Worm (Caenorhabditis elegans) whole organism, L1 larva: Measurements from ENCODE around the gene spe-45.

Experiments
- C04F5.9 ChIP-seq: sonication (generic microtip); optimal IDR thresholded peaks from 2 replicates; lab custom pipeline; 2016; ENCODE audit warnings: missing genetic modification characterization, missing compliant biosample characterization
- C34B4.2 ChIP-seq: sonication (generic microtip); optimal IDR thresholded peaks from 2 replicates; lab custom pipeline; 2017; ENCODE audit warnings: mild to moderate bottlenecking, missing genetic modification characterization, missing compliant biosample characterization
- aly-2 ChIP-seq: fragments of 150-350 bp; optimal IDR thresholded peaks from 2 replicates; lab custom pipeline; 2014; ENCODE audit warnings: missing biosample characterization, missing genetic modification characterization
- ama-1 ChIP-seq: fragments of 150-350 bp; optimal IDR thresholded peaks from 2 replicates; lab custom pipeline; 2014
- ceh-8 ChIP-seq: fragments of 200-800 bp; sonication (Bioruptor generic); optimal IDR thresholded peaks from 2 replicates; lab custom pipeline; 2018; ENCODE audit warnings: mild to moderate bottlenecking, missing genetic modification characterization, moderate library complexity, missing compliant biosample characterization
- ceh-90 ChIP-seq: sonication (generic microtip); optimal IDR thresholded peaks from 2 replicates; lab custom pipeline; 2016; ENCODE audit warnings: missing genetic modification characterization, missing compliant biosample characterization
- efl-3 ChIP-seq: fragments of 200-800 bp; sonication (Bioruptor generic); optimal IDR thresholded peaks from 2 replicates; lab custom pipeline; 2018; ENCODE audit warnings: mild to moderate bottlenecking, missing genetic modification characterization, missing compliant biosample characterization
- egl-13 ChIP-seq: sonication (generic microtip); optimal IDR thresholded peaks from 2 replicates; lab custom pipeline; 2016; ENCODE audit warnings: missing genotype, missing genetic modification reagents, missing genetic modification characterization, missing compliant biosample characterization
- elt-2 ChIP-seq: sonication (generic microtip); optimal IDR thresholded peaks from 2 replicates; lab custom pipeline; 2016; ENCODE audit warnings: missing genetic modification characterization, mild to moderate bottlenecking, inconsistent platforms, missing compliant biosample characterization, missing genetic modification reagents
- elt-3 ChIP-seq, 6 experiments: fragments of 150-350 bp in 1 of 6; sonication (generic microtip); optimal IDR thresholded peaks; 2 replicates each; lab custom pipeline; 2017 to 2018; ENCODE audit warnings: missing biosample characterization in 6 of 6, missing genetic modification characterization in 6 of 6, inconsistent platforms in 1 of 6
- fkh-10 ChIP-seq: sonication (generic microtip); optimal IDR thresholded peaks from 2 replicates; lab custom pipeline; 2017; ENCODE audit warnings: missing biosample characterization, missing genetic modification reagents, missing genetic modification characterization
- fkh-4 ChIP-seq: sonication (generic microtip); optimal IDR thresholded peaks from 2 replicates; lab custom pipeline; 2016; ENCODE audit warnings: missing compliant biosample characterization, missing genetic modification characterization, borderline replicate concordance
- fos-1 ChIP-seq: fragments of 150-350 bp; optimal IDR thresholded peaks from 2 replicates; lab custom pipeline; 2014; ENCODE audit warnings: missing biosample characterization, missing genetic modification characterization
- grh-1 ChIP-seq: fragments of 200-800 bp; sonication (Bioruptor generic); IDR thresholded peaks from 2 replicates; pipeline ENCODE4 v1.3.6; 2022; ENCODE audit warnings: missing genetic modification reagents, missing genetic modification characterization, missing compliant biosample characterization
- irx-1 ChIP-seq: sonication (generic microtip); optimal IDR thresholded peaks from 2 replicates; lab custom pipeline; 2016; ENCODE audit warnings: missing genetic modification characterization, missing compliant biosample characterization
- isw-1 ChIP-seq: fragments of 200-800 bp; sonication (Bioruptor generic); IDR thresholded peaks from 2 replicates; pipeline ENCODE4 v1.3.6; 2022; ENCODE audit warnings: missing genetic modification characterization, missing compliant biosample characterization
- lin-13 ChIP-seq: fragments of 150-350 bp; optimal IDR thresholded peaks from 2 replicates; lab custom pipeline; 2014; ENCODE audit warnings: missing biosample characterization, missing genetic modification reagents, missing genetic modification characterization
- lir-3 ChIP-seq: sonication (generic microtip); optimal IDR thresholded peaks from 2 replicates; lab custom pipeline; 2016; ENCODE audit warnings: mild to moderate bottlenecking, missing genetic modification characterization, moderate library complexity, missing compliant biosample characterization; ENCODE audit not compliant: poor library complexity
- lsy-2 ChIP-seq, 2 experiments: fragments of 150-350 bp; optimal IDR thresholded peaks; 2 replicates each; lab custom pipeline; 2014; ENCODE audit warnings: missing biosample characterization in 2 of 2, missing genetic modification characterization in 2 of 2
- mab-9 ChIP-seq: fragments of 200-800 bp; sonication (Bioruptor generic); IDR thresholded peaks from 2 replicates; pipeline ENCODE4 v1.3.6; 2022; ENCODE audit warnings: missing genetic modification reagents, missing genetic modification characterization, missing compliant biosample characterization
- mdl-1 ChIP-seq, 2 experiments: fragments of 150-350 bp; optimal IDR thresholded peaks; 2 replicates each; lab custom pipeline; 2014 to 2017; ENCODE audit warnings: missing biosample characterization in 2 of 2, missing genetic modification characterization in 2 of 2, inconsistent platforms in 1 of 2
- nhr-12 ChIP-seq: sonication (generic microtip); optimal IDR thresholded peaks from 2 replicates; lab custom pipeline; 2017; ENCODE audit warnings: missing biosample characterization, missing genetic modification characterization
- nhr-19 ChIP-seq: fragments of 200-800 bp; sonication (Bioruptor generic); conservative IDR thresholded peaks from 2 replicates; pipeline ENCODE4 v1.3.6; 2022; ENCODE audit warnings: missing genetic modification characterization, missing compliant biosample characterization
- nhr-20 ChIP-seq: sonication (generic microtip); optimal IDR thresholded peaks from 2 replicates; lab custom pipeline; 2016; ENCODE audit warnings: mild to moderate bottlenecking, missing genetic modification characterization, missing compliant biosample characterization
- nhr-237 ChIP-seq: fragments of 150-350 bp; optimal IDR thresholded peaks from 2 replicates; lab custom pipeline; 2014; ENCODE audit warnings: missing biosample characterization, missing genetic modification characterization
- nhr-47 ChIP-seq: sonication (generic microtip); optimal IDR thresholded peaks from 2 replicates; lab custom pipeline; 2016; ENCODE audit warnings: mild to moderate bottlenecking, missing genetic modification characterization, moderate library complexity, missing compliant biosample characterization
- nhr-76 ChIP-seq: sonication (generic microtip); optimal IDR thresholded peaks from 2 replicates; lab custom pipeline; 2017; ENCODE audit warnings: missing biosample characterization, missing genetic modification characterization
- nhr-77 ChIP-seq: fragments of 150-350 bp; optimal IDR thresholded peaks from 2 replicates; lab custom pipeline; 2014; ENCODE audit warnings: missing biosample characterization, missing genetic modification characterization
- nhr-90 ChIP-seq: sonication (generic microtip); optimal IDR thresholded peaks from 2 replicates; lab custom pipeline; 2016; ENCODE audit warnings: mild to moderate bottlenecking, missing genetic modification characterization, missing compliant biosample characterization; ENCODE audit not compliant: poor library complexity
- pag-3 ChIP-seq: sonication (generic microtip); optimal IDR thresholded peaks from 2 replicates; lab custom pipeline; 2017; ENCODE audit warnings: missing genetic modification characterization, mild to moderate bottlenecking, missing compliant biosample characterization, antibody characterized with exemption, borderline replicate concordance; ENCODE audit not compliant: insufficient read depth
- pax-3 ChIP-seq: fragments of 200-800 bp; sonication (Bioruptor generic); optimal IDR thresholded peaks from 2 replicates; lab custom pipeline; 2018; ENCODE audit warnings: mild to moderate bottlenecking, missing genetic modification characterization, moderate library complexity, missing compliant biosample characterization
- pqm-1 ChIP-seq: sonication (generic microtip); optimal IDR thresholded peaks from 3 replicates; lab custom pipeline; 2017; ENCODE audit warnings: missing biosample characterization, missing genetic modification characterization
- snpc-4 ChIP-seq: fragments of 150-350 bp; optimal IDR thresholded peaks from 2 replicates; lab custom pipeline; 2014; ENCODE audit warnings: missing biosample characterization, missing genetic modification characterization
- snu-23 ChIP-seq: sonication (generic microtip); optimal IDR thresholded peaks from 2 replicates; lab custom pipeline; 2016; ENCODE audit warnings: missing genetic modification characterization, missing compliant biosample characterization
- sptf-1 ChIP-seq: fragments of 150-350 bp; optimal IDR thresholded peaks from 2 replicates; lab custom pipeline; 2014; ENCODE audit warnings: missing biosample characterization, missing genetic modification characterization
- swsn-7 ChIP-seq: sonication (generic microtip); optimal IDR thresholded peaks from 2 replicates; lab custom pipeline; 2016; ENCODE audit warnings: missing genetic modification characterization, missing compliant biosample characterization
- tbx-2 ChIP-seq: sonication (generic microtip); optimal IDR thresholded peaks from 2 replicates; lab custom pipeline; 2016; ENCODE audit warnings: missing genetic modification characterization, missing compliant biosample characterization
- tlp-1 ChIP-seq: fragments of 150-350 bp; optimal IDR thresholded peaks from 2 replicates; lab custom pipeline; 2014; ENCODE audit warnings: missing biosample characterization, missing genetic modification characterization
- unc-30 ChIP-seq: sonication (generic microtip); optimal IDR thresholded peaks from 2 replicates; lab custom pipeline; 2017; ENCODE audit warnings: missing biosample characterization, missing genetic modification characterization
- unc-62 ChIP-seq: fragments of 150-350 bp; optimal IDR thresholded peaks from 2 replicates; lab custom pipeline; 2014; ENCODE audit warnings: missing biosample characterization, missing genetic modification reagents, missing genetic modification characterization
- unc-86 ChIP-seq: sonication (generic microtip); optimal IDR thresholded peaks from 2 replicates; lab custom pipeline; 2016; ENCODE audit warnings: missing genetic modification characterization, missing compliant biosample characterization
- vab-15 ChIP-seq: sonication (generic microtip); optimal IDR thresholded peaks from 2 replicates; lab custom pipeline; 2017; ENCODE audit warnings: missing genotype, mild to moderate bottlenecking, missing genetic modification characterization, missing compliant biosample characterization
- xbp-1 ChIP-seq: sonication (generic microtip); optimal IDR thresholded peaks from 2 replicates; lab custom pipeline; 2016; ENCODE audit warnings: missing genetic modification characterization, missing compliant biosample characterization
- zag-1 ChIP-seq: fragments of 150-350 bp; optimal IDR thresholded peaks from 2 replicates; lab custom pipeline; 2014; ENCODE audit warnings: missing biosample characterization, missing genetic modification characterization

Gene spe-45

ce11 chrIV:12382864-12383263 is 7.0 kb downstream of the spe-45 start, which contains the start of gene thn-2:
Gene thn-2, plus strand, starts transcription at chrIV:12383170.
- TF ChIP-seq pax-3 (no peak), nhr-77 (tag; lab: Kevin White, UChicago) (no peak), isw-1 (no peak), C04F5.9 (tag; lab: Kevin White, UChicago) (no peak), tbx-2 (tag; lab: Kevin White, UChicago) (no peak), egl-13 (tag; lab: Kevin White, UChicago) (no peak)

ce11 chrIV:12379784-12380183 is 10.1 kb downstream of the spe-45 start, which contains the start of gene thn-1:
Gene thn-1, plus strand, starts transcription at chrIV:12380084.
- TF ChIP-seq tbx-2 (tag; lab: Kevin White, UChicago): no peak
- no peak for TF ChIP-seq ceh-8 (GFP tag; lab: Kevin White, UChicago)
- no peak for TF ChIP-seq nhr-12 (tag; lab: Kevin White, UChicago)
- TF ChIP-seq vab-15 (tag; lab: Kevin White, UChicago): no peak
- no peak for TF ChIP-seq grh-1 (GFP tag; lab: Robert Waterston, UW)
- no peak for TF ChIP-seq mdl-1 (tag; optimal IDR thresholded peaks at IDR 0.05; lab: Kevin White, UChicago)
- no peak for TF ChIP-seq nhr-19 (GFP tag; lab: Robert Waterston, UW)
- no peak for TF ChIP-seq zag-1 (tag; lab: Kevin White, UChicago)
- TF ChIP-seq lsy-2 (tag; optimal IDR thresholded peaks at IDR 0.05; lab: Kevin White, UChicago): no peak
- no peak for TF ChIP-seq snu-23 (GFP tag; lab: Kevin White, UChicago)
- no peak for TF ChIP-seq fos-1 (tag; lab: Kevin White, UChicago)
- TF ChIP-seq tlp-1: no peak
- no peak for TF ChIP-seq aly-2
- TF ChIP-seq unc-30 (tag; lab: Kevin White, UChicago): no peak
- TF ChIP-seq nhr-76 (tag; lab: Kevin White, UChicago): no peak
- TF ChIP-seq irx-1: no peak
- no peak for TF ChIP-seq fkh-10
- no peak for TF ChIP-seq elt-3 (tag; optimal IDR thresholded peaks at IDR 0.05; lab: Kevin White, UChicago)

- no peak for TF ChIP-seq unc-62 (GFP tag; lab: Kevin White, UChicago)
- peak; percentile 54 for TF ChIP-seq elt-2
These were observed 11.0 kb downstream of the spe-45 start for ce11 chrIV:12378919-12379318.

ce11 chrIV:12376021-12376420 is 13.9 kb downstream of the spe-45 start, which contains the start of gene atz-1:
Gene atz-1, minus strand, starts transcription at chrIV:12376121.
- no peak for TF ChIP-seq efl-3 (GFP tag; lab: Kevin White, UChicago)
- no peak for TF ChIP-seq grh-1 (GFP tag; lab: Robert Waterston, UW)
- TF ChIP-seq pag-3: no peak
- TF ChIP-seq fos-1 (tag; lab: Kevin White, UChicago): no peak
- TF ChIP-seq aly-2: no peak
- no peak for TF ChIP-seq nhr-47 (tag; lab: Kevin White, UChicago)
- no peak for TF ChIP-seq nhr-90 (tag; lab: Kevin White, UChicago)
- TF ChIP-seq tbx-2 (tag; lab: Kevin White, UChicago): no peak
- TF ChIP-seq isw-1: no peak
- no peak for TF ChIP-seq lsy-2 (tag; optimal IDR thresholded peaks at IDR 0.05; lab: Kevin White, UChicago)
- no peak for TF ChIP-seq xbp-1 (tag; lab: Kevin White, UChicago)
- no peak for TF ChIP-seq nhr-237 (tag; lab: Kevin White, UChicago)

- TF ChIP-seq ceh-90 (tag; lab: Kevin White, UChicago) (peak; percentile 47), unc-86 (tag; lab: Kevin White, UChicago) (peak; percentile 86), fkh-4 (tag; lab: Kevin White, UChicago) (peak; percentile 42), C34B4.2 (tag; lab: Kevin White, UChicago) (no peak), elt-3 (tag; optimal IDR thresholded peaks at IDR 0.05; lab: Kevin White, UChicago) (peak in 3 of 6 experiments; percentile 56 to 83 (median 66)), mdl-1 (tag; optimal IDR thresholded peaks at IDR 0.05; lab: Kevin White, UChicago) (peak in 1 of 2 experiments; percentile 79), lir-3 (tag; lab: Kevin White, UChicago) (peak; percentile 54), snpc-4 (peak; percentile 70), sptf-1 (tag; lab: Kevin White, UChicago) (no peak), lin-13 (peak; percentile 68), vab-15 (tag; lab: Kevin White, UChicago) (peak; percentile 15), fkh-10 (peak; percentile 48), egl-13 (tag; lab: Kevin White, UChicago) (peak; percentile 78), ama-1 (lab: Kevin White, UChicago) (peak; percentile 10), elt-2 (no peak), swsn-7 (tag; lab: Kevin White, UChicago) (peak; percentile 87), mab-9 (GFP tag; lab: Robert Waterston, UW) (peak; percentile 70; the same call in 1 of the 2 replicates), fos-1 (tag; lab: Kevin White, UChicago) (peak; percentile 84), pqm-1 (tag; lab: Kevin White, UChicago) (no peak), nhr-20 (tag; lab: Kevin White, UChicago) (peak; percentile 90)
These were observed 18.0 kb downstream of the spe-45 start, which contains the start of gene wdr-46 for ce11 chrIV:12371879-12372278. Gene wdr-46, plus strand, starts transcription at chrIV:12372253.
